Worm (Caenorhabditis elegans): ENCODE data around the gene pept-1.

The pept-1 gene

DNA sequence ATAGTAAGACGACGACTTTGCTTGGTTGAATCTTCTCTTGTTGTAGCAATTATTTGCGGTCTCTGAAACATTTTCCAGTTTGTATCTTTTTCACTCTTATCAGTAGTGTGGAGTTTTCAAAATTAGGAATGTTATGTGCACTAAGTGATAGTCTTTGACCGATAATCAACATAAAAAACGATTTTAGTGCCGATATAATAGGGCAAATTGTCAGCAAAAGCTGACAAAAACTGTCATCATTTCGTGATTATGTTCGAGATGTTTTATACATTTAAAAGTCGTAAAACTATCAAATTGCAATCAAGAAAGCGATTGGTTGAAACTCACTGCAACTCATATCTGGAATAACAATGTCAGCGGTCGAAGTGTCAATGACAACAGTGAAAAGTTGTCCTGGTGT lies 11.4 kb upstream of the pept-1 start:
- TF ChIP-seq unc-62 (GFP tag; optimal IDR thresholded peaks at IDR 0.05) (no peak), elt-1 (tag; optimal IDR thresholded peaks at IDR 0.05; ENCODE audit: borderline replicate concordance, insufficient read depth) (no peak), elt-3 (tag; optimal IDR thresholded peaks at IDR 0.05) (no peak), pha-4 (tag; optimal IDR thresholded peaks at IDR 0.05) (no peak), ces-1 (GFP tag; optimal IDR thresholded peaks at IDR 0.05) (no peak), nhr-2 (tag; optimal IDR thresholded peaks at IDR 0.05) (no peak), nhr-28 (tag; optimal IDR thresholded peaks at IDR 0.05) (no peak), nhr-237 (tag; optimal IDR thresholded peaks at IDR 0.05) (no peak), ceh-83 (GFP tag; optimal IDR thresholded peaks at IDR 0.05) (no peak), mep-1 (tag; optimal IDR thresholded peaks at IDR 0.05) (no peak), snpc-4 (tag; optimal IDR thresholded peaks at IDR 0.05) (no peak), ztf-11 (tag; optimal IDR thresholded peaks at IDR 0.05) (no peak), unc-120 (tag; optimal IDR thresholded peaks at IDR 0.05; ENCODE audit: poor library complexity, severe bottlenecking) (no peak)

DNA sequence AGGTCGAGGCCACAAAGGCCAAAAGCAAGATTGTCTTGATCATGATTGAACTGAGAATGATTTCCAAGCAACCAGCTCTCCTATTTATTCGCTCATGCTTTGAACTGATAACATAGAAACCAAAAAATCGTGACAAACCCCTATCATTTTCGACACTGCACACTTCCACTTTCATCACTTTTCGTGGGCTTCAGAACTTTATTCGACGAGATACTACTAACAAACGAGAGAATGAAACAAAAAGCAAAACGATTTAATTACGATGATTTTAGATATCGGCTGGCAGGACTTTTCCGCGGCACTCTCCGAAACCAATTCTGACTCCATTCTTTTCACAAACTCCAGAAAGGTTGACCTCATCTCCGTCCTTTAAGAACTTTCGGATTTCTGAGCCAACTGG lies 10.1 kb upstream of the pept-1 start, which contains the start of gene asp-14:
TSS of gene asp-14 (minus strand) at position 101 of the 400 bp plus-strand sequence.
- TF ChIP-seq nhr-12 (tag; optimal IDR thresholded peaks at IDR 0.05) = no peak
- no peak for TF ChIP-seq elt-3 (tag; optimal IDR thresholded peaks at IDR 0.05)
- no peak for TF ChIP-seq zip-8 (tag; optimal IDR thresholded peaks at IDR 0.05)
- TF ChIP-seq nhr-76 (tag; optimal IDR thresholded peaks at IDR 0.05) = no peak
- TF ChIP-seq snpc-4 (tag; optimal IDR thresholded peaks at IDR 0.05) = no peak
- no peak for TF ChIP-seq hlh-1 (tag; optimal IDR thresholded peaks at IDR 0.05)
- TF ChIP-seq drap-1 (GFP tag; optimal IDR thresholded peaks at IDR 0.05) = no peak
- no peak for TF ChIP-seq pha-4 (tag; optimal IDR thresholded peaks at IDR 0.05)
- TF ChIP-seq lin-32 (GFP tag; optimal IDR thresholded peaks at IDR 0.05) = no peak

DNA sequence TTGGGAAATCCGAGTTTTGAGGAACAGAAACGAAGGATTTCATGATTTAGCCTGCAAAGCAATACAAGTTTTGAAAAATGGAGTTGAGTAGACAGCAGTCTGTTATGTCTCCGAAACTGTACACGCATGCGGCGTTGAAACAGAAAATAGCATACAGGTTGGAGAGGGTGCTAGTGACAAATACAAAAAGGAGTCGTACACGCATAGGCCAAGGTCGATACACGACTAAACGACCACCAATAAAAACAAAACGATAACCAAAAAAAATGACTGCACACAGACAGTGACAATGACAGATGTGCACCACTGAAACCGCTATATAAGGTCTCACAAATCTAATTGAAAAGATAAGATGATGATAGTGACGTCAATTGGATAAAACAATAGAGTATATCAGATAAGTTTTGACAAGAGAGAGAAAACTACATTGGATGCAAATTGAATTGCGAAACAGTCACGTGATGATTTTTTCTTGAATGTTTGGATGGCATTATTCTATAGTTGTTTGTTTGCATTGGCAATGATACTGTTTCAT lies 7.7 kb upstream of the pept-1 start, which contains the start of gene fah-1:
TSS of gene fah-1 (minus strand) at position 51 of the 535 bp plus-strand sequence.
- TF ChIP-seq sptf-1 (tag; optimal IDR thresholded peaks at IDR 0.05) = no peak
- no peak for TF ChIP-seq ceh-83 (GFP tag; optimal IDR thresholded peaks at IDR 0.05)
- TF ChIP-seq nhr-28 (tag; optimal IDR thresholded peaks at IDR 0.05) = no peak
- TF ChIP-seq mls-2 (tag; optimal IDR thresholded peaks at IDR 0.05) = no peak
- no peak for TF ChIP-seq flh-1 (GFP tag; optimal IDR thresholded peaks at IDR 0.05)
- TF ChIP-seq nhr-12 (tag; optimal IDR thresholded peaks at IDR 0.05) = no peak
- TF ChIP-seq ces-1 (GFP tag; optimal IDR thresholded peaks at IDR 0.05) = no peak
- TF ChIP-seq unc-120 (tag; optimal IDR thresholded peaks at IDR 0.05; ENCODE audit: poor library complexity, severe bottlenecking) = no peak
- peak; percentile 30 for TF ChIP-seq unc-62 (GFP tag; optimal IDR thresholded peaks at IDR 0.05)
- TF ChIP-seq elt-1 (tag; optimal IDR thresholded peaks at IDR 0.05; ENCODE audit: borderline replicate concordance, insufficient read depth) = no peak
- TF ChIP-seq nhr-2 (tag; optimal IDR thresholded peaks at IDR 0.05) = peak; percentile 56
- no peak for TF ChIP-seq nhr-76 (tag; optimal IDR thresholded peaks at IDR 0.05)
- TF ChIP-seq unc-39 (tag; optimal IDR thresholded peaks at IDR 0.05) = no peak
- TF ChIP-seq pha-4 (tag; optimal IDR thresholded peaks at IDR 0.05) = no peak
- no peak for TF ChIP-seq M03D4.4 (tag; optimal IDR thresholded peaks at IDR 0.05)
- TF ChIP-seq ztf-11 (tag; optimal IDR thresholded peaks at IDR 0.05) = no peak
- no peak for TF ChIP-seq drap-1 (GFP tag; optimal IDR thresholded peaks at IDR 0.05)
- TF ChIP-seq ceh-43 (GFP tag; optimal IDR thresholded peaks at IDR 0.05) = no peak
- TF ChIP-seq lsy-2 (tag; optimal IDR thresholded peaks at IDR 0.05) = no peak
- TF ChIP-seq cnd-1 (tag; optimal IDR thresholded peaks at IDR 0.05) = no peak
- TF ChIP-seq snpc-4 (tag; optimal IDR thresholded peaks at IDR 0.05) = no peak
- peak; percentile 69 for TF ChIP-seq elt-3 (tag; optimal IDR thresholded peaks at IDR 0.05)
- no peak for TF ChIP-seq tbx-8 (GFP tag; optimal IDR thresholded peaks at IDR 0.05)
- TF ChIP-seq ham-2 (GFP tag; optimal IDR thresholded peaks at IDR 0.05) = no peak
- no peak for TF ChIP-seq nhr-237 (tag; optimal IDR thresholded peaks at IDR 0.05)
- no peak for TF ChIP-seq lin-13 (tag; optimal IDR thresholded peaks at IDR 0.05)

DNA sequence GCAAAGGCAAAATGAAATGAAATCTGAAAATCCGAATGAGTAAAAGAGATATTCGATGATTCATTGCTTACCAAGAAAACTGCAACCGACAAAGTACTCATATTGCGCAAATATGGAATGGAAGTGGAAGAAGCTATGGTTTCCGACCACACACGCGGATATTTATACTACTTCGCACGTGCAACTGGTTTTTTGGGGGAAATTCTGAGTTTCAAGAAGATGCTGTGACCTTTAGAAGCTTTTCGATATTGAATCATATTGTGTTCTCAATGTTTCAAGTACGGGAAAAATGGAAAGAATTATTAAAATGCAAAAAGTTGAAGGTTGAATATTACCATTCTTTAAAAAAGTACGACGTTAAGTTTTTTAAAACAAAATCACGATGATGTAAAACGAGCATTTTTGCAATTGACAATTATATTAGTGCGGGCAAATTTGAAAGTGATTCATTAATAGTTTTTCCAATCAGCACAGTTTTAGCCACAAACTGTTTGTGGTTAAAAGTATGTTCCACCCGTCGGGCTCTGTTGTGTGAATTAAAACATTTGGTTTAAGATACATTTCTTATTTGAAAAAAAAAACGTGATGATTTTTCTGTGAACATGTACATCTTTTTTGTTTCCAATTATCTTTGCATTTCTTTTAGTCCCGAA lies 5.7 kb upstream of the pept-1 start, which contains the start of the genes grl-6 and K10C2.6:
TSS of gene grl-6 (minus strand) at position 101 of the 653 bp plus-strand sequence.
TSS of gene K10C2.6 (plus strand) at position 603 of the 653 bp plus-strand sequence.
- no peak for TF ChIP-seq lin-32 (GFP tag; optimal IDR thresholded peaks at IDR 0.05)
- TF ChIP-seq sptf-1 (tag; optimal IDR thresholded peaks at IDR 0.05) = no peak
- no peak for TF ChIP-seq nhr-76 (tag; optimal IDR thresholded peaks at IDR 0.05)
- TF ChIP-seq sem-2 (GFP tag; optimal IDR thresholded peaks at IDR 0.05) = no peak
- no peak for TF ChIP-seq nhr-237 (tag; optimal IDR thresholded peaks at IDR 0.05)
- TF ChIP-seq ham-2 (GFP tag; optimal IDR thresholded peaks at IDR 0.05) = no peak
- no peak for TF ChIP-seq mab-5 (tag; optimal IDR thresholded peaks at IDR 0.05)
- TF ChIP-seq zip-8 (tag; optimal IDR thresholded peaks at IDR 0.05) = no peak
- TF ChIP-seq ztf-11 (tag; optimal IDR thresholded peaks at IDR 0.05) = no peak
- no peak for TF ChIP-seq ceh-39 (tag; optimal IDR thresholded peaks at IDR 0.05)
- TF ChIP-seq ceh-83 (GFP tag; optimal IDR thresholded peaks at IDR 0.05) = no peak
- TF ChIP-seq blmp-1 (tag; optimal IDR thresholded peaks at IDR 0.05) = no peak
- no peak for TF ChIP-seq snpc-4 (tag; optimal IDR thresholded peaks at IDR 0.05)
- TF ChIP-seq nhr-2 (tag; optimal IDR thresholded peaks at IDR 0.05) = no peak
- TF ChIP-seq ceh-43 (GFP tag; optimal IDR thresholded peaks at IDR 0.05) = no peak
- no peak for TF ChIP-seq unc-120 (tag; optimal IDR thresholded peaks at IDR 0.05; ENCODE audit: poor library complexity, severe bottlenecking)
- TF ChIP-seq flh-1 (GFP tag; optimal IDR thresholded peaks at IDR 0.05) = no peak

Measured in whole organism, mixed stage, embryonic.